Worm (Caenorhabditis elegans) whole organism, L2 larva: ENCODE data around the gene K09D9.3.

ENCODE experiments used
- Y55F3AM.14 ChIP-seq: fragments of 200-800 bp; sonication (Bioruptor generic); optimal IDR thresholded peaks from 2 replicates; lab custom pipeline; 2018; ENCODE audit warnings: mild to moderate bottlenecking, missing genetic modification characterization, missing compliant biosample characterization
- ZK546.5 ChIP-seq: sonication (generic microtip); optimal IDR thresholded peaks from 2 replicates; lab custom pipeline; 2017; ENCODE audit warnings: missing biosample characterization, missing genetic modification characterization
- alr-1 ChIP-seq: fragments of 150-350 bp; optimal IDR thresholded peaks from 2 replicates; lab custom pipeline; 2014; ENCODE audit warnings: missing biosample characterization, missing genetic modification characterization
- ceh-82 ChIP-seq: fragments of 150-350 bp; optimal IDR thresholded peaks from 2 replicates; lab custom pipeline; 2014; ENCODE audit warnings: missing biosample characterization, missing genetic modification characterization
- nhr-6 ChIP-seq: fragments of 150-350 bp; optimal IDR thresholded peaks from 2 replicates; lab custom pipeline; 2014; ENCODE audit warnings: missing biosample characterization, missing genetic modification characterization
- sma-9 ChIP-seq, 2 experiments: fragments of 150-350 bp in 1 of 2; sonication (generic microtip) in 1 of 2; optimal IDR thresholded peaks; 2 replicates each; lab custom pipeline; 2014 to 2016; ENCODE audit warnings: missing genetic modification characterization in 2 of 2, mild to moderate bottlenecking in 1 of 2, missing biosample characterization in 1 of 2, missing compliant biosample characterization in 1 of 2, missing genetic modification reagents in 1 of 2, moderate library complexity in 1 of 2
- unc-62 ChIP-seq: fragments of 150-350 bp; optimal IDR thresholded peaks from 2 replicates; lab custom pipeline; 2014; ENCODE audit warnings: missing biosample characterization, missing genetic modification reagents, missing genetic modification characterization

- no peak for TF ChIP-seq nhr-6
- TF ChIP-seq ZK546.5 (tag; lab: Kevin White, UChicago): no peak
- TF ChIP-seq ceh-82: no peak
- TF ChIP-seq Y55F3AM.14 (GFP tag; lab: Kevin White, UChicago): no peak
- TF ChIP-seq unc-62 (GFP tag; lab: Kevin White, UChicago): no peak
- TF ChIP-seq alr-1: no peak
- no peak for TF ChIP-seq sma-9 (GFP tag; optimal IDR thresholded peaks at IDR 0.05; lab: Kevin White, UChicago)
- TF ChIP-seq sma-9 (tag; optimal IDR thresholded peaks at IDR 0.05; lab: Kevin White, UChicago): no peak
Observed at ce11 chrV:4038110-4038509, 18.8 kb downstream of the K09D9.3 start, which contains the start of gene C49G7.12.
